Fruit fly (Drosophila melanogaster): ENCODE results near the gene CG7102.

DNA sequence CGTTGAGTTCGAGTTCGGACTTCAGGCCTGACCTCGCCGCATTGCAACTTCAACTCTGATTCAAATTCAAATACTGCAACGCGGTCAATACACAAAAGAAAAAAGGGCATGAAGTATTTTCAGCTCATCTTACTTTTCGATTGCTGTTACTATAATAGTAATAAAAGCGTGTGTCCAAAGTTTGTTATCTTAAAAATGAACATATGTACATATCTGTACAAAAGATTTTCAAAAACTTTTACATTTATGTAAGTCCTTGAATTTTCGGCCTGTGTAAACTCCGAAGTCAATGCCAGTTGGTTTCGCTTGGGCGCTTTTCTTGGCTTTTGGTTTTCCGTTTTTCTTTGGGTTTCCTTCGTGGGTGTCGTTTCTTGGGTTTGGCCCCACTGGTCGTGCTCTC is 31.5 kb upstream of the CG7102 start:
- no peak for TF ChIP-seq CG3995 (GFP tag; optimal IDR thresholded peaks at IDR 0.05)
- no peak for TF ChIP-seq CG13424 (tag; optimal IDR thresholded peaks at IDR 0.05)
- no peak for TF ChIP-seq her (GFP tag; optimal IDR thresholded peaks at IDR 0.05)
- no peak for TF ChIP-seq CG17802 (tag; optimal IDR thresholded peaks at IDR 0.05)
- TF ChIP-seq usp (GFP tag; optimal IDR thresholded peaks at IDR 0.05), result no peak
- TF ChIP-seq ase (GFP tag; IDR thresholded peaks at IDR 0.05), result no peak
- TF ChIP-seq CG7839 (tag; optimal IDR thresholded peaks at IDR 0.05), result no peak
- no peak for TF ChIP-seq CG18619 (GFP tag; optimal IDR thresholded peaks at IDR 0.05)
